Fruit fly (Drosophila melanogaster): ENCODE results near the gene B52.

Gene B52

dm6 chr3R:13685969-13686368, 24.9 kb downstream of the B52 start:
- TF ChIP-seq h (optimal IDR thresholded peaks at IDR 0.05): no peak
- no peak for TF ChIP-seq psq (optimal IDR thresholded peaks at IDR 0.05)
- TF ChIP-seq ttk (optimal IDR thresholded peaks at IDR 0.05): no peak
- no peak for TF ChIP-seq Myc (optimal IDR thresholded peaks at IDR 0.05)
- TF ChIP-seq insv (optimal IDR thresholded peaks at IDR 0.05): no peak
- no peak for TF ChIP-seq Sin3A (optimal IDR thresholded peaks at IDR 0.05)

- TF ChIP-seq ttk (optimal IDR thresholded peaks at IDR 0.05) (no peak), Myc (optimal IDR thresholded peaks at IDR 0.05) (no peak), insv (optimal IDR thresholded peaks at IDR 0.05) (no peak), h (optimal IDR thresholded peaks at IDR 0.05) (no peak), psq (optimal IDR thresholded peaks at IDR 0.05) (no peak)
Measured at dm6 chr3R:13686371-13687211, 25.5 kb downstream of the B52 start, which contains the start of gene omd. omd (minus strand) TSS chr3R:13687210.

- TF ChIP-seq insv (optimal IDR thresholded peaks at IDR 0.05) (no peak), h (optimal IDR thresholded peaks at IDR 0.05) (no peak), ttk (optimal IDR thresholded peaks at IDR 0.05) (no peak), psq (optimal IDR thresholded peaks at IDR 0.05) (no peak), Sin3A (optimal IDR thresholded peaks at IDR 0.05) (no peak), Myc (optimal IDR thresholded peaks at IDR 0.05) (no peak)
Measured at dm6 chr3R:13693753-13694152, 32.6 kb downstream of the B52 start, which contains the start of gene CG14367. CG14367 (plus strand) TSS chr3R:13694053.

- TF ChIP-seq insv (optimal IDR thresholded peaks at IDR 0.05) (no peak), Sin3A (optimal IDR thresholded peaks at IDR 0.05) (no peak)
Measured at dm6 chr3R:13699350-13699749, 38.2 kb downstream of the B52 start.

dm6 chr3R:13700192-13700591, 39.1 kb downstream of the B52 start, which contains the start of gene ninaB:
ninaB (plus strand) TSS chr3R:13700565.
- no peak for TF ChIP-seq psq (optimal IDR thresholded peaks at IDR 0.05)
- TF ChIP-seq Myc (optimal IDR thresholded peaks at IDR 0.05): no peak
- TF ChIP-seq insv (optimal IDR thresholded peaks at IDR 0.05): no peak
- no peak for TF ChIP-seq h (optimal IDR thresholded peaks at IDR 0.05)
- no peak for TF ChIP-seq ttk (optimal IDR thresholded peaks at IDR 0.05)
- TF ChIP-seq Sin3A (optimal IDR thresholded peaks at IDR 0.05): no peak

- TF ChIP-seq insv (optimal IDR thresholded peaks at IDR 0.05) (no peak), psq (optimal IDR thresholded peaks at IDR 0.05) (no peak), Myc (optimal IDR thresholded peaks at IDR 0.05) (no peak), ttk (optimal IDR thresholded peaks at IDR 0.05) (no peak), Sin3A (optimal IDR thresholded peaks at IDR 0.05) (no peak), h (optimal IDR thresholded peaks at IDR 0.05) (no peak)
Measured at dm6 chr3R:13700738-13701137, 39.6 kb downstream of the B52 start, which contains the start of gene f-cup. f-cup (minus strand) TSS chr3R:13700838.

dm6 chr3R:13705292-13705885, 44.3 kb downstream of the B52 start, which contains the start of gene Adgf-D:
Adgf-D (minus strand) TSS chr3R:13705402.
- TF ChIP-seq Myc (optimal IDR thresholded peaks at IDR 0.05) (no peak), ttk (optimal IDR thresholded peaks at IDR 0.05) (no peak), Sin3A (optimal IDR thresholded peaks at IDR 0.05) (no peak), h (optimal IDR thresholded peaks at IDR 0.05) (no peak), insv (optimal IDR thresholded peaks at IDR 0.05) (no peak), psq (optimal IDR thresholded peaks at IDR 0.05) (no peak)

- no peak for TF ChIP-seq Myc (optimal IDR thresholded peaks at IDR 0.05)
- no peak for TF ChIP-seq Sin3A (optimal IDR thresholded peaks at IDR 0.05)
- TF ChIP-seq h (optimal IDR thresholded peaks at IDR 0.05): no peak
- TF ChIP-seq insv (optimal IDR thresholded peaks at IDR 0.05): no peak
- TF ChIP-seq psq (optimal IDR thresholded peaks at IDR 0.05): no peak
- no peak for TF ChIP-seq ttk (optimal IDR thresholded peaks at IDR 0.05)
Measured at dm6 chr3R:13706457-13706856, 45.3 kb downstream of the B52 start, which contains the start of gene Adgf-C. Adgf-C (plus strand) TSS chr3R:13706757.

- TF ChIP-seq h (optimal IDR thresholded peaks at IDR 0.05) (no peak), Sin3A (optimal IDR thresholded peaks at IDR 0.05) (no peak), Myc (optimal IDR thresholded peaks at IDR 0.05) (no peak), ttk (optimal IDR thresholded peaks at IDR 0.05) (no peak), insv (optimal IDR thresholded peaks at IDR 0.05) (no peak), psq (optimal IDR thresholded peaks at IDR 0.05) (no peak)
Measured at dm6 chr3R:13709839-13710238, 48.7 kb downstream of the B52 start, which contains the start of gene Argp. Argp (minus strand) TSS chr3R:13709939.

- TF ChIP-seq ttk (optimal IDR thresholded peaks at IDR 0.05) (no peak), psq (optimal IDR thresholded peaks at IDR 0.05) (no peak), Myc (optimal IDR thresholded peaks at IDR 0.05) (no peak), insv (optimal IDR thresholded peaks at IDR 0.05) (no peak), Sin3A (optimal IDR thresholded peaks at IDR 0.05) (no peak), h (optimal IDR thresholded peaks at IDR 0.05) (no peak)
Measured at dm6 chr3R:13710645-13711044, 49.5 kb downstream of the B52 start.

- TF ChIP-seq Sin3A (optimal IDR thresholded peaks at IDR 0.05) (no peak), ttk (optimal IDR thresholded peaks at IDR 0.05) (no peak), insv (optimal IDR thresholded peaks at IDR 0.05) (no peak), h (optimal IDR thresholded peaks at IDR 0.05) (no peak), psq (optimal IDR thresholded peaks at IDR 0.05) (no peak), Myc (optimal IDR thresholded peaks at IDR 0.05) (no peak)
Measured at dm6 chr3R:13711735-13712134, 50.6 kb downstream of the B52 start, which contains the start of the genes primo-1 and primo-2. primo-1 (minus strand) TSS chr3R:13711835. primo-2 (minus strand) TSS chr3R:13711835.

dm6 chr3R:13713541-13713940, 52.4 kb downstream of the B52 start:
- TF ChIP-seq Myc (optimal IDR thresholded peaks at IDR 0.05) (no peak), insv (optimal IDR thresholded peaks at IDR 0.05) (no peak), psq (optimal IDR thresholded peaks at IDR 0.05) (no peak), ttk (optimal IDR thresholded peaks at IDR 0.05) (no peak), Sin3A (optimal IDR thresholded peaks at IDR 0.05) (no peak), h (optimal IDR thresholded peaks at IDR 0.05) (no peak)
